Worm (Caenorhabditis elegans) whole organism, late embryonic: ENCODE data around the gene C08E3.15.
"Not testable (repeated sequence)": the region's sequence is repeated elsewhere in the genome, so short reads cannot be mapped to it uniquely, and the experiment has no call there.

Experiments
- lin-11 ChIP-seq: fragments of 200-800 bp; sonication (Bioruptor generic); optimal IDR thresholded peaks from 2 replicates; lab custom pipeline; 2018; ENCODE audit warnings: mild to moderate bottlenecking, missing genetic modification characterization, missing compliant biosample characterization
- nfya-1 ChIP-seq: sonication (generic microtip); optimal IDR thresholded peaks from 2 replicates; lab custom pipeline; 2017; ENCODE audit warnings: missing genetic modification characterization, mild to moderate bottlenecking, missing compliant biosample characterization, antibody characterized with exemption, moderate library complexity

DNA sequence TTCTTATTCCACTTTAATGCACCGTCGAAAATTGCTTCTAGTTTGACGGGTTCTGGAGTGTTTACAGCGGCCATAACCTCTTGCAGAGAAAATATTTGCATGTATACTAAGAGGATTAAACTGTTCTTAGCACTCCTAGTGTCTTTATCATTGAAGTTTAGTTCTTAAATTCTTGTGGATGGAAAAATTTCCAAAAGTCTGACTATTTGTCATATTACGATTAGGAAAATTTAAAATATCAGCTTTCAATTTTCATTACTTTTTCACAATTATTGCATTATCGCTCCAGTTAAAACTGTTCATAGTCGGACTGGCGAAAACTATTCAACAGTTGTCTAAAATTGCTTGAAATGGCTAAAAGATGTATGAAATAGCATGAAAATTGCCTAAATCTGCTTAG is 33.2 kb upstream of the C08E3.15 start, which contains the start of gene ZC204.13:
- not testable (repeated sequence) for TF ChIP-seq lin-11, nfya-1 (tag; lab: Kevin White, UChicago)
